Worm (Caenorhabditis elegans) whole organism, L4/young adult: ENCODE results near the gene F14D7.18.
"Not testable (repeated sequence)": the region's sequence is repeated elsewhere in the genome, so short reads cannot be mapped to it uniquely, and the experiment has no call there.

Experiments used
- W03F9.2 ChIP-seq: fragments of 150-350 bp; optimal IDR thresholded peaks from 2 replicates; lab custom pipeline; 2014; ENCODE audit warnings: missing biosample characterization, missing genetic modification characterization
- dao-5 ChIP-seq: sonication (generic microtip); optimal IDR thresholded peaks from 2 replicates; lab custom pipeline; 2016; ENCODE audit warnings: missing genotype, missing genetic modification characterization, moderate library complexity, missing compliant biosample characterization
- him-1 ChIP-seq: sonication (generic microtip); optimal IDR thresholded peaks from 2 replicates; lab custom pipeline; 2016; ENCODE audit warnings: missing genotype, missing genetic modification reagents, missing genetic modification characterization, missing compliant biosample characterization

ce11 chrV:14309632-14310031 lies 19.1 kb upstream of the F14D7.18 start, which contains the start of gene F14D7.14:
- TF ChIP-seq him-1 (tag; lab: Kevin White, UChicago); W03F9.2; dao-5 (tag; lab: Kevin White, UChicago): not testable (repeated sequence)
